Worm (Caenorhabditis elegans) whole organism, late embryonic: ENCODE data around the gene C34C12.6.

Experiments
- C08G9.2 ChIP-seq: sonication (generic microtip); optimal IDR thresholded peaks from 2 replicates; lab custom pipeline; 2016; ENCODE audit warnings: mild to moderate bottlenecking, missing genetic modification characterization, moderate library complexity, missing compliant biosample characterization
- C38D4.7 ChIP-seq: fragments of 200-800 bp; sonication (Bioruptor generic); optimal IDR thresholded peaks from 2 replicates; lab custom pipeline; 2018; ENCODE audit warnings: mild to moderate bottlenecking, missing genetic modification characterization, moderate library complexity, missing compliant biosample characterization
- F13H6.1 ChIP-seq: sonication (generic microtip); optimal IDR thresholded peaks from 2 replicates; lab custom pipeline; 2016; ENCODE audit warnings: missing genetic modification characterization, missing compliant biosample characterization
- K02D7.2 ChIP-seq: sonication (generic microtip); optimal IDR thresholded peaks from 2 replicates; lab custom pipeline; 2017; ENCODE audit warnings: mild to moderate bottlenecking, missing genetic modification characterization, missing compliant biosample characterization
- T23F11.4 ChIP-seq: fragments of 200-800 bp; sonication (Bioruptor generic); optimal IDR thresholded peaks from 2 replicates; lab custom pipeline; 2018; ENCODE audit warnings: mild to moderate bottlenecking, missing genetic modification characterization, missing compliant biosample characterization
- ahr-1 ChIP-seq: sonication (generic microtip); optimal IDR thresholded peaks from 2 replicates; lab custom pipeline; 2016; ENCODE audit warnings: missing genetic modification characterization, missing compliant biosample characterization
- ceh-14 ChIP-seq: sonication (generic microtip); optimal IDR thresholded peaks from 2 replicates; lab custom pipeline; 2016; ENCODE audit warnings: missing genotype, missing genetic modification characterization, missing compliant biosample characterization
- ceh-19 ChIP-seq: fragments of 200-800 bp; sonication (Bioruptor generic); optimal IDR thresholded peaks from 2 replicates; lab custom pipeline; 2018; ENCODE audit warnings: mild to moderate bottlenecking, missing genetic modification characterization, missing compliant biosample characterization
- ceh-2 ChIP-seq: sonication (generic microtip); optimal IDR thresholded peaks from 2 replicates; lab custom pipeline; 2016; ENCODE audit warnings: missing genotype, missing genetic modification characterization, missing compliant biosample characterization
- ceh-30 ChIP-seq: fragments of 150-350 bp; optimal IDR thresholded peaks from 2 replicates; lab custom pipeline; 2014; ENCODE audit warnings: missing biosample characterization, missing genetic modification characterization
- ceh-31 ChIP-seq: sonication (generic microtip); optimal IDR thresholded peaks from 2 replicates; lab custom pipeline; 2016; ENCODE audit warnings: missing genetic modification characterization, missing compliant biosample characterization
- ceh-34 ChIP-seq: sonication (generic microtip); optimal IDR thresholded peaks from 2 replicates; lab custom pipeline; 2016; ENCODE audit warnings: mild to moderate bottlenecking, missing genetic modification characterization, missing compliant biosample characterization
- ceh-45 ChIP-seq: fragments of 200-800 bp; sonication (Bioruptor generic); IDR thresholded peaks from 2 replicates; pipeline ENCODE4 v1.3.6; 2022; ENCODE audit warnings: missing genetic modification reagents, missing genetic modification characterization, missing compliant biosample characterization
- ceh-48 ChIP-seq: sonication (generic microtip); optimal IDR thresholded peaks from 2 replicates; lab custom pipeline; 2016; ENCODE audit warnings: missing genetic modification characterization, inconsistent platforms, missing compliant biosample characterization
- ceh-9 ChIP-seq: sonication (generic microtip); optimal IDR thresholded peaks from 2 replicates; lab custom pipeline; 2016; ENCODE audit warnings: mild to moderate bottlenecking, missing genetic modification characterization, inconsistent platforms, missing compliant biosample characterization
- che-1 ChIP-seq: sonication (generic microtip); optimal IDR thresholded peaks from 2 replicates; lab custom pipeline; 2016; ENCODE audit warnings: mild to moderate bottlenecking, missing genetic modification characterization, missing compliant biosample characterization
- dmd-4 ChIP-seq: sonication (generic microtip); optimal IDR thresholded peaks from 2 replicates; lab custom pipeline; 2016; ENCODE audit warnings: borderline replicate concordance, missing genetic modification characterization, missing compliant biosample characterization
- dve-1 ChIP-seq: sonication (generic microtip); optimal IDR thresholded peaks from 2 replicates; lab custom pipeline; 2017; ENCODE audit warnings: antibody characterized with exemption, mild to moderate bottlenecking, missing genetic modification characterization, missing compliant biosample characterization
- elt-2 ChIP-seq: sonication (generic microtip); optimal IDR thresholded peaks from 2 replicates; lab custom pipeline; 2016; ENCODE audit warnings: missing genetic modification reagents, missing genetic modification characterization, missing compliant biosample characterization
- elt-4 ChIP-seq: sonication (generic microtip); optimal IDR thresholded peaks from 2 replicates; lab custom pipeline; 2016; ENCODE audit warnings: missing genetic modification characterization, missing compliant biosample characterization
- fax-1 ChIP-seq: sonication (generic microtip); optimal IDR thresholded peaks from 2 replicates; lab custom pipeline; 2016; ENCODE audit warnings: missing genotype, missing genetic modification characterization, missing compliant biosample characterization
- fkh-10 ChIP-seq: fragments of 150-350 bp; optimal IDR thresholded peaks from 2 replicates; lab custom pipeline; 2014; ENCODE audit warnings: missing biosample characterization, missing genetic modification reagents, missing genetic modification characterization
- fkh-6 ChIP-seq: sonication (generic microtip); optimal IDR thresholded peaks from 2 replicates; lab custom pipeline; 2016; ENCODE audit warnings: missing genetic modification characterization, missing compliant biosample characterization
- gmeb-2 ChIP-seq: sonication (generic microtip); optimal IDR thresholded peaks from 2 replicates; lab custom pipeline; 2016; ENCODE audit warnings: missing genetic modification characterization, inconsistent platforms, missing compliant biosample characterization
- hlh-15 ChIP-seq: sonication (generic microtip); optimal IDR thresholded peaks from 2 replicates; lab custom pipeline; 2016; ENCODE audit warnings: missing genetic modification characterization, missing compliant biosample characterization
- hlh-30 ChIP-seq: sonication (generic microtip); optimal IDR thresholded peaks from 2 replicates; lab custom pipeline; 2017; ENCODE audit warnings: antibody characterized with exemption, missing genetic modification characterization, missing compliant biosample characterization; ENCODE audit not compliant: insufficient read depth
- hlh-8 ChIP-seq: sonication (generic microtip); optimal IDR thresholded peaks from 2 replicates; lab custom pipeline; 2016; ENCODE audit warnings: missing genotype, missing genetic modification characterization, missing compliant biosample characterization
- lim-6 ChIP-seq: sonication (generic microtip); optimal IDR thresholded peaks from 2 replicates; lab custom pipeline; 2016; ENCODE audit warnings: missing genetic modification characterization, missing compliant biosample characterization
- madf-2 ChIP-seq: sonication (generic microtip); optimal IDR thresholded peaks from 2 replicates; lab custom pipeline; 2017; ENCODE audit warnings: missing genetic modification characterization, missing compliant biosample characterization
- mec-3 ChIP-seq: sonication (generic microtip); optimal IDR thresholded peaks from 2 replicates; lab custom pipeline; 2016; ENCODE audit warnings: borderline replicate concordance, missing genetic modification characterization, missing compliant biosample characterization
- nfya-1 ChIP-seq: sonication (generic microtip); optimal IDR thresholded peaks from 2 replicates; lab custom pipeline; 2017; ENCODE audit warnings: missing genetic modification characterization, mild to moderate bottlenecking, missing compliant biosample characterization, antibody characterized with exemption, moderate library complexity
- nhr-232 ChIP-seq: sonication (generic microtip); optimal IDR thresholded peaks from 2 replicates; lab custom pipeline; 2016; ENCODE audit warnings: missing genetic modification characterization, missing compliant biosample characterization
- npax-4 ChIP-seq: sonication (generic microtip); optimal IDR thresholded peaks from 2 replicates; lab custom pipeline; 2016; ENCODE audit warnings: missing genetic modification characterization, missing compliant biosample characterization
- pag-3 ChIP-seq: sonication (generic microtip); optimal IDR thresholded peaks from 2 replicates; lab custom pipeline; 2016; ENCODE audit warnings: missing compliant biosample characterization, missing genetic modification characterization, borderline replicate concordance
- pha-2 ChIP-seq: sonication (generic microtip); optimal IDR thresholded peaks from 2 replicates; lab custom pipeline; 2017; ENCODE audit warnings: mild to moderate bottlenecking, missing genetic modification characterization, missing compliant biosample characterization
- pha-4 ChIP-seq: fragments of 150-350 bp; optimal IDR thresholded peaks from 2 replicates; lab custom pipeline; 2018; ENCODE audit warnings: missing biosample characterization, missing genetic modification reagents, missing genetic modification characterization
- pros-1 ChIP-seq: fragments of 150-350 bp; optimal IDR thresholded peaks from 2 replicates; lab custom pipeline; 2014; ENCODE audit warnings: missing biosample characterization, missing genetic modification reagents, missing genetic modification characterization
- ref-2 ChIP-seq: sonication (generic microtip); optimal IDR thresholded peaks from 2 replicates; lab custom pipeline; 2016; ENCODE audit warnings: missing genetic modification characterization, missing compliant biosample characterization
- sox-2 ChIP-seq: fragments of 200-800 bp; sonication (Bioruptor generic); IDR thresholded peaks from 2 replicates; pipeline ENCODE4 v1.3.6; 2022; ENCODE audit warnings: missing genetic modification reagents, missing genetic modification characterization, missing compliant biosample characterization
- sox-4 ChIP-seq: sonication (generic microtip); optimal IDR thresholded peaks from 2 replicates; lab custom pipeline; 2017; ENCODE audit warnings: mild to moderate bottlenecking, missing genetic modification characterization, inconsistent platforms, missing compliant biosample characterization
- syd-9 ChIP-seq: sonication (generic microtip); optimal IDR thresholded peaks from 2 replicates; lab custom pipeline; 2016; ENCODE audit warnings: mild to moderate bottlenecking, missing genetic modification characterization, moderate library complexity, missing compliant biosample characterization
- tbx-7 ChIP-seq: sonication (generic microtip); optimal IDR thresholded peaks from 2 replicates; lab custom pipeline; 2016; ENCODE audit warnings: missing genotype, missing genetic modification characterization, missing compliant biosample characterization
- ttx-3 ChIP-seq: sonication (generic microtip); optimal IDR thresholded peaks from 2 replicates; lab custom pipeline; 2016; ENCODE audit warnings: missing genetic modification reagents, missing genetic modification characterization, missing compliant biosample characterization
- unc-42 ChIP-seq: sonication (generic microtip); optimal IDR thresholded peaks from 2 replicates; lab custom pipeline; 2016; ENCODE audit warnings: missing genotype, missing genetic modification characterization, missing compliant biosample characterization
- ztf-16 ChIP-seq: sonication (generic microtip); optimal IDR thresholded peaks from 2 replicates; lab custom pipeline; 2017; ENCODE audit warnings: missing genetic modification characterization, missing compliant biosample characterization

C34C12.6 gene

ce11 chrIII:3471403-3472053, 10.9 kb upstream of the C34C12.6 start, which contains the start of gene rsu-1 (continued):
- TF ChIP-seq npax-4 (tag; lab: Kevin White, UChicago) (no peak), hlh-15 (tag; lab: Kevin White, UChicago) (no peak), ceh-30 (tag; lab: Kevin White, UChicago) (no peak)
- TF ChIP-seq, all 69 proteins: peak for 15

- TF ChIP-seq ceh-9 (tag; lab: Kevin White, UChicago), result no peak
Observed at ce11 chrIII:3475014-3475413, 7.4 kb upstream of the C34C12.6 start.

- TF ChIP-seq nhr-232 (tag; lab: Kevin White, UChicago) (no peak), C08G9.2 (tag; lab: Kevin White, UChicago) (no peak), pag-3 (no peak), C38D4.7 (GFP tag; lab: Kevin White, UChicago) (no peak), pha-4 (tag; lab: Kevin White, UChicago) (no peak), elt-4 (tag; lab: Kevin White, UChicago) (no peak)
Observed at ce11 chrIII:3475497-3475896, 6.9 kb upstream of the C34C12.6 start, which contains the start of gene C34C12.9. Gene C34C12.9 (minus strand): TSS chrIII:3475512.

ce11 chrIII:3476245-3476644, 6.1 kb upstream of the C34C12.6 start:
- peak; percentile 70 for TF ChIP-seq unc-42 (tag; lab: Kevin White, UChicago)
- peak; percentile 72 for TF ChIP-seq ttx-3
- TF ChIP-seq ceh-48 (tag; lab: Kevin White, UChicago), result no peak
- TF ChIP-seq ahr-1 (tag; lab: Kevin White, UChicago), result peak; percentile 90
- peak; percentile 56 for TF ChIP-seq C38D4.7 (GFP tag; lab: Kevin White, UChicago)
- peak; percentile 99 for TF ChIP-seq ceh-31
- peak; percentile 74 for TF ChIP-seq pha-2 (tag; lab: Kevin White, UChicago)
- no peak for TF ChIP-seq K02D7.2 (tag; lab: Kevin White, UChicago)
- peak; percentile 76 for TF ChIP-seq fkh-6
- TF ChIP-seq hlh-8 (tag; lab: Kevin White, UChicago), result peak; percentile 93
- peak; percentile 99 for TF ChIP-seq tbx-7 (tag; lab: Kevin White, UChicago)
- TF ChIP-seq ztf-16, result peak; percentile 73
- no peak for TF ChIP-seq pros-1 (tag; lab: Kevin White, UChicago)
- peak; percentile 81 for TF ChIP-seq hlh-15 (tag; lab: Kevin White, UChicago)
- peak; percentile 96 for TF ChIP-seq ceh-2
- no peak for TF ChIP-seq T23F11.4
- TF ChIP-seq dmd-4 (tag; lab: Kevin White, UChicago), result peak; percentile 44
- TF ChIP-seq ceh-14 (tag; lab: Kevin White, UChicago), result peak; percentile 95
- TF ChIP-seq che-1, result peak; percentile 36
- peak; percentile 59 for TF ChIP-seq ceh-19
- no peak for TF ChIP-seq sox-4
- TF ChIP-seq sox-2, result no peak
- peak; percentile 88 for TF ChIP-seq elt-2
- no peak for TF ChIP-seq dve-1 (tag; lab: Kevin White, UChicago)
- TF ChIP-seq fax-1 (tag; lab: Kevin White, UChicago), result peak; percentile 95
- peak; percentile 43 for TF ChIP-seq gmeb-2 (tag; lab: Kevin White, UChicago)
- peak; percentile 95 for TF ChIP-seq ref-2 (tag; lab: Kevin White, UChicago)
- TF ChIP-seq ceh-34 (tag; lab: Kevin White, UChicago), result peak; percentile 71
- no peak for TF ChIP-seq nfya-1
- TF ChIP-seq mec-3 (tag; lab: Kevin White, UChicago), result peak; percentile 96
- no peak for TF ChIP-seq madf-2 (tag; lab: Kevin White, UChicago)
- peak; percentile 79 for TF ChIP-seq F13H6.1
- peak; percentile 94 for TF ChIP-seq lim-6
- TF ChIP-seq fkh-10 (GFP tag; lab: Kevin White, UChicago), result no peak
- peak; percentile 22 for TF ChIP-seq syd-9 (tag; lab: Kevin White, UChicago)
- TF ChIP-seq ceh-45 (GFP tag; lab: Robert Waterston, UW), result no peak
- TF ChIP-seq elt-4 (tag; lab: Kevin White, UChicago), result peak; percentile 75
- TF ChIP-seq hlh-30 (tag; lab: Kevin White, UChicago), result no peak
